Worm (Caenorhabditis elegans) whole organism, L1 larva: ENCODE measurements around the gene epi-1.

ENCODE experiments used
- C04F5.9 ChIP-seq: sonication (generic microtip); optimal IDR thresholded peaks from 2 replicates; lab custom pipeline; 2016; ENCODE audit warnings: missing genetic modification characterization, missing compliant biosample characterization
- C34B4.2 ChIP-seq: sonication (generic microtip); optimal IDR thresholded peaks from 2 replicates; lab custom pipeline; 2017; ENCODE audit warnings: mild to moderate bottlenecking, missing genetic modification characterization, missing compliant biosample characterization
- aha-1 ChIP-seq: fragments of 150-350 bp; optimal IDR thresholded peaks from 2 replicates; lab custom pipeline; 2014; ENCODE audit warnings: missing biosample characterization, missing genetic modification characterization
- alr-1 ChIP-seq: fragments of 200-800 bp; sonication (Bioruptor generic); optimal IDR thresholded peaks from 2 replicates; lab custom pipeline; 2018; ENCODE audit warnings: borderline replicate concordance, mild to moderate bottlenecking, missing genetic modification characterization, missing compliant biosample characterization
- blmp-1 ChIP-seq: fragments of 150-350 bp; optimal IDR thresholded peaks from 2 replicates; lab custom pipeline; 2014; ENCODE audit warnings: missing biosample characterization, missing genetic modification characterization
- ceh-63 ChIP-seq: fragments of 200-800 bp; sonication (Bioruptor generic); optimal IDR thresholded peaks from 2 replicates; lab custom pipeline; 2018; ENCODE audit warnings: mild to moderate bottlenecking, missing genetic modification characterization, missing compliant biosample characterization
- ceh-8 ChIP-seq: fragments of 200-800 bp; sonication (Bioruptor generic); optimal IDR thresholded peaks from 2 replicates; lab custom pipeline; 2018; ENCODE audit warnings: mild to moderate bottlenecking, missing genetic modification characterization, moderate library complexity, missing compliant biosample characterization
- ceh-82 ChIP-seq, 3 experiments: fragments of 150-350 bp in 1 of 3; sonication (generic microtip) in 2 of 3; optimal IDR thresholded peaks; 2 replicates each; lab custom pipeline; 2014 to 2017; ENCODE audit warnings: missing biosample characterization in 3 of 3, missing genetic modification characterization in 3 of 3
- ceh-88 ChIP-seq: fragments of 200-800 bp; sonication (Bioruptor generic); IDR thresholded peaks from 2 replicates; pipeline ENCODE4 v1.3.6; 2022; ENCODE audit warnings: missing genetic modification characterization, missing compliant biosample characterization
- ces-1 ChIP-seq: fragments of 150-350 bp; optimal IDR thresholded peaks from 2 replicates; lab custom pipeline; 2014; ENCODE audit warnings: missing biosample characterization, missing genetic modification reagents, missing genetic modification characterization
- dpl-1 ChIP-seq, 3 experiments: fragments of 150-350 bp in 2 of 3; sonication (generic microtip) in 1 of 3; optimal IDR thresholded peaks; 2 replicates each; lab custom pipeline; 2014 to 2017; ENCODE audit warnings: missing biosample characterization in 3 of 3, missing genetic modification characterization in 3 of 3, missing genetic modification reagents in 3 of 3
- efl-1 ChIP-seq, 4 experiments: fragments of 150-350 bp; optimal IDR thresholded peaks in 3 of 4; peaks in 1 of 4; 1 replicate in 1 of 4; 2 replicates in 3 of 4; lab custom pipeline; 2014; ENCODE audit warnings: missing biosample characterization in 2 of 4, missing genetic modification characterization in 2 of 4, missing genetic modification reagents in 2 of 4
- egl-27 ChIP-seq, 2 experiments: fragments of 150-350 bp in 1 of 2; sonication (generic microtip); optimal IDR thresholded peaks; 3 replicates each; lab custom pipeline; 2017 to 2018; ENCODE audit warnings: missing biosample characterization in 2 of 2, missing genetic modification characterization in 2 of 2, missing genetic modification reagents in 2 of 2
- elt-2 ChIP-seq: sonication (generic microtip); optimal IDR thresholded peaks from 2 replicates; lab custom pipeline; 2016; ENCODE audit warnings: missing genetic modification characterization, mild to moderate bottlenecking, inconsistent platforms, missing compliant biosample characterization, missing genetic modification reagents
- elt-3 ChIP-seq, 6 experiments: fragments of 150-350 bp in 1 of 6; sonication (generic microtip); optimal IDR thresholded peaks; 2 replicates each; lab custom pipeline; 2017 to 2018; ENCODE audit warnings: missing biosample characterization in 6 of 6, missing genetic modification characterization in 6 of 6, inconsistent platforms in 1 of 6
- fkh-4 ChIP-seq: sonication (generic microtip); optimal IDR thresholded peaks from 2 replicates; lab custom pipeline; 2016; ENCODE audit warnings: missing compliant biosample characterization, missing genetic modification characterization, borderline replicate concordance
- fkh-8 ChIP-seq: sonication (generic microtip); optimal IDR thresholded peaks from 2 replicates; lab custom pipeline; 2016; ENCODE audit warnings: mild to moderate bottlenecking, missing genetic modification characterization, missing compliant biosample characterization
- hpl-2 ChIP-seq: fragments of 150-350 bp; optimal IDR thresholded peaks from 2 replicates; lab custom pipeline; 2014; ENCODE audit warnings: missing biosample characterization, missing genetic modification reagents, missing genetic modification characterization
- isw-1 ChIP-seq: fragments of 200-800 bp; sonication (Bioruptor generic); IDR thresholded peaks from 2 replicates; pipeline ENCODE4 v1.3.6; 2022; ENCODE audit warnings: missing genetic modification characterization, missing compliant biosample characterization
- jun-1 ChIP-seq: fragments of 150-350 bp; optimal IDR thresholded peaks from 2 replicates; lab custom pipeline; 2014; ENCODE audit warnings: missing biosample characterization, missing genetic modification reagents, missing genetic modification characterization
- lin-13 ChIP-seq: fragments of 150-350 bp; optimal IDR thresholded peaks from 2 replicates; lab custom pipeline; 2014; ENCODE audit warnings: missing biosample characterization, missing genetic modification reagents, missing genetic modification characterization
- lin-14 ChIP-seq: fragments of 200-800 bp; sonication (Bioruptor generic); optimal IDR thresholded peaks from 2 replicates; lab custom pipeline; 2018; ENCODE audit warnings: mild to moderate bottlenecking, missing genetic modification characterization, moderate library complexity, missing compliant biosample characterization
- lin-15B ChIP-seq: fragments of 150-350 bp; sonication (generic microtip); optimal IDR thresholded peaks from 3 replicates; lab custom pipeline; 2014; ENCODE audit warnings: missing biosample characterization, missing genetic modification characterization
- lin-35 ChIP-seq, 2 experiments: fragments of 150-350 bp; optimal IDR thresholded peaks; 2 replicates each; lab custom pipeline; 2014; ENCODE audit warnings: missing biosample characterization in 2 of 2, missing genetic modification characterization in 2 of 2, missing genetic modification reagents in 2 of 2
- mab-9 ChIP-seq: fragments of 200-800 bp; sonication (Bioruptor generic); IDR thresholded peaks from 2 replicates; pipeline ENCODE4 v1.3.6; 2022; ENCODE audit warnings: missing genetic modification reagents, missing genetic modification characterization, missing compliant biosample characterization
- nhr-11 ChIP-seq: fragments of 150-350 bp; optimal IDR thresholded peaks from 2 replicates; lab custom pipeline; 2014; ENCODE audit warnings: missing biosample characterization, missing genetic modification characterization
- nhr-19 ChIP-seq: fragments of 200-800 bp; sonication (Bioruptor generic); conservative IDR thresholded peaks from 2 replicates; pipeline ENCODE4 v1.3.6; 2022; ENCODE audit warnings: missing genetic modification characterization, missing compliant biosample characterization
- nhr-20 ChIP-seq: sonication (generic microtip); optimal IDR thresholded peaks from 2 replicates; lab custom pipeline; 2016; ENCODE audit warnings: mild to moderate bottlenecking, missing genetic modification characterization, missing compliant biosample characterization
- nhr-28 ChIP-seq: fragments of 150-350 bp; optimal IDR thresholded peaks from 2 replicates; lab custom pipeline; 2014; ENCODE audit warnings: missing biosample characterization, missing genetic modification characterization
- nhr-77 ChIP-seq: fragments of 150-350 bp; optimal IDR thresholded peaks from 2 replicates; lab custom pipeline; 2014; ENCODE audit warnings: missing biosample characterization, missing genetic modification characterization
- sox-4 ChIP-seq: sonication (generic microtip); optimal IDR thresholded peaks from 2 replicates; lab custom pipeline; 2016; ENCODE audit warnings: missing genetic modification characterization, missing compliant biosample characterization
- sptf-1 ChIP-seq: fragments of 150-350 bp; optimal IDR thresholded peaks from 2 replicates; lab custom pipeline; 2014; ENCODE audit warnings: missing biosample characterization, missing genetic modification characterization
- tlp-1 ChIP-seq: fragments of 150-350 bp; optimal IDR thresholded peaks from 2 replicates; lab custom pipeline; 2014; ENCODE audit warnings: missing biosample characterization, missing genetic modification characterization
- vab-15 ChIP-seq: sonication (generic microtip); optimal IDR thresholded peaks from 2 replicates; lab custom pipeline; 2017; ENCODE audit warnings: missing genotype, mild to moderate bottlenecking, missing genetic modification characterization, missing compliant biosample characterization
- xbp-1 ChIP-seq: sonication (generic microtip); optimal IDR thresholded peaks from 2 replicates; lab custom pipeline; 2016; ENCODE audit warnings: missing genetic modification characterization, missing compliant biosample characterization

epi-1 gene

DNA sequence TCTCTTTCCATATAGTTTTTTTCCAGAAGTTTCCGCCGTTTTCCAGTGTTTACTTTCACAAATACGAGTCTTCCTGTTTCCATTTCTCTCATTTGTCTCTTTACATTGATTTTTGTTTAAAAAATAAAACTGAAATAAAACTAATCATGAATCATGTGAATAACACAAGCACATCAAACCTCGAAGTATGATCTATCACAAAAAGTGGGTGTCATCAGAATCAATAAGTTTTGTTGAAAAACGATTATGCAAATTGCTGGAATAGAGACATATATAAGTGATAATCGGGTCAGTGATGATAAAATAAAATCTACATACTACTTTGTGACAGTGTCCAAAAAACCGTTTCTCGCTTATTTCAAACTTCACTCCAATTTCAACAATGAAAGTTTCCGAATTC is 45.8 kb upstream of the epi-1 start, which contains the start of gene R09H10.7:
Gene R09H10.7, plus strand, starts transcription at position 301 of the 400 bp plus-strand sequence.
- TF ChIP-seq sptf-1 (tag; lab: Kevin White, UChicago): no peak
- TF ChIP-seq nhr-19 (GFP tag; lab: Robert Waterston, UW): no peak
- no peak for TF ChIP-seq lin-35 (GFP tag; optimal IDR thresholded peaks at IDR 0.05; lab: Kevin White, UChicago)
- no peak for TF ChIP-seq dpl-1 (GFP tag; optimal IDR thresholded peaks at IDR 0.05; lab: Kevin White, UChicago)
- no peak for TF ChIP-seq fkh-8 (tag; lab: Kevin White, UChicago)
- TF ChIP-seq ceh-88 (GFP tag; lab: Robert Waterston, UW): no peak
- TF ChIP-seq aha-1 (tag; lab: Kevin White, UChicago): no peak
- TF ChIP-seq C34B4.2 (tag; lab: Kevin White, UChicago): no peak
- no peak for TF ChIP-seq ceh-82 (tag; optimal IDR thresholded peaks at IDR 0.05; lab: Kevin White, UChicago)
- TF ChIP-seq fkh-4 (tag; lab: Kevin White, UChicago): no peak
- no peak for TF ChIP-seq C04F5.9 (tag; lab: Kevin White, UChicago)
- no peak for TF ChIP-seq hpl-2 (GFP tag; lab: Kevin White, UChicago)
- TF ChIP-seq ceh-63 (GFP tag; lab: Kevin White, UChicago): no peak
- no peak for TF ChIP-seq nhr-77 (tag; lab: Kevin White, UChicago)
- no peak for TF ChIP-seq mab-9 (GFP tag; lab: Robert Waterston, UW)
- no peak for TF ChIP-seq tlp-1
- TF ChIP-seq blmp-1 (tag; lab: Kevin White, UChicago): no peak
- no peak for TF ChIP-seq efl-1 (optimal IDR thresholded peaks at IDR 0.05; lab: Kevin White, UChicago)
- TF ChIP-seq efl-1 (GFP tag; optimal IDR thresholded peaks at IDR 0.05 in 1 of 2; lab: Kevin White, UChicago): no peak
- no peak for TF ChIP-seq jun-1 (tag; lab: Kevin White, UChicago)
- TF ChIP-seq, all 84 proteins: peak for 0

DNA sequence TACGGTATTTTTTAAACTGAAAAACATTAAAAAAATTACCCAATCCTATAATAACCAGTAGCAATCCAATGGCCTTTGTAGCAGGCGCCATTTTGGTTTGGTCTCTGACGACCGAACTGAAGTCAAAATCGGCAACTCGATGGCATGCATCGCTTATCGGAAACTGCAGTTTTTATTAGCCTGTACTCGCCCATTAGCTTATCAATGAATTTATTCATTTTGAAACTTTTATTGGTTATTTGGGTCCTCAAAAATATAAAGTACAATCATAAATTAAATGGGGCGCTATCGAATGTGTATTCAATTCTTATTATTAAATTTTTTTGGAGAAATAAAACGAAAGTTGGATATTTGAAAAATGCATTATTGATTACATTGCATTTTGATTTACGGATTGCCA is 37.9 kb upstream of the epi-1 start, which contains the start of gene R09H10.5:
Gene R09H10.5, minus strand, starts transcription at position 106 of the 400 bp plus-strand sequence.
- peak; percentile 58 for TF ChIP-seq tlp-1
- no peak for TF ChIP-seq alr-1
- TF ChIP-seq elt-2 (tag; lab: Kevin White, UChicago): peak; percentile 60

DNA sequence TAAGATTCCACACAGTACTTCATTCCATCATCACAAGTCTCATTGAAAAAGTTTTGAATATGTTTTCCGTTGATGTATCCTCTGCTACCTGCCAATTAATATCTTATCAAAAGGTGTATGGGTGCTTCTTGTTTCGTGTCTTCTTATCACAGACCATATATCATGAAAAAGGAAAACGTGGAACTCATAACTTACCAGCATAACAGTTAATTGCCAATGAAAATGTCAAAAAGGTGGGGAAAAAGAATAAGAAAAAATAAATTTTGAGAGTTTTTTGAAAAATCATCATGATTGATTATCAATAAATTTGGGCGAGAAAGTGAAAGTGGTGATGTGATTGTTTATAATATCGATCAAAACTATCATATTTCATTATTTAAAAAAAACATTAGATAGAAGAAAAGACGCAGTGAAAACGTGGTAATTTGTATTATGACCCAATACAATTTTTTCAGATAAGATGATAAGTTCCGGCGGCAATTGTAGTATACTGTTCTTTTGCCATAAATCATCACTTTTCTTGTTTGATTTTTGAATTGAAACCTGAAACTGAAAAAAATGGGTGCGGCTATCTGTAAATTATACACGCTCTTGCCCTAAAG is 35.6 kb upstream of the epi-1 start, which contains the start of gene F56C4.4:
Gene F56C4.4, minus strand, starts transcription at position 315 of the 602 bp plus-strand sequence.
- TF ChIP-seq lin-14: peak; percentile 2
- TF ChIP-seq isw-1 (GFP tag; lab: Robert Waterston, UW): no peak
- TF ChIP-seq blmp-1 (tag; lab: Kevin White, UChicago): peak; percentile 31
- peak; percentile 63 for TF ChIP-seq elt-2 (tag; lab: Kevin White, UChicago)
- no peak for TF ChIP-seq lin-13
- TF ChIP-seq sox-4: no peak

DNA sequence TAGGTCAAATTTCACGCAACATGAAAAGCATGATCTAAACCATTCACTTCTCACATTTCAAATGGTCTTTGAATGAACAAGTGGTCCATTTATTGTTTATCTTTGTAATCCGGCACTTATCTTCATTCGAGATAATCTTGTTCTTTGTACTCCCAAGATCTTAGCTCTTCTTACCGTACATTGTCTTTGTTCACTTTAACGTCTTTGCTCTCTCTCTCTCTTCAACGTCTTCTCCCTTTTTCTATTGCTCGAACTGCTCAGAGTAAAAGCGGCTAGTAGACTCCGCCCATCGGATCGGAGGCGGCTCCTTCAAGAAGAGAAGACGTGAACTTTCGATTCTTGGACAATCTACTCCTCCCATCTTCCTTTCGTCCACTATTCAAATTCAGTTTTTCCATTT is 30.0 kb upstream of the epi-1 start, which contains the start of gene F56C4.1:
Gene F56C4.1, plus strand, starts transcription at position 301 of the 400 bp plus-strand sequence.
- no peak for TF ChIP-seq fkh-8 (tag; lab: Kevin White, UChicago)
- TF ChIP-seq nhr-28 (tag; lab: Kevin White, UChicago): no peak
- TF ChIP-seq elt-3 (tag; optimal IDR thresholded peaks at IDR 0.05; lab: Kevin White, UChicago): no peak
- no peak for TF ChIP-seq ces-1 (GFP tag; lab: Kevin White, UChicago)
- no peak for TF ChIP-seq xbp-1 (tag; lab: Kevin White, UChicago)
- no peak for TF ChIP-seq lin-13
- TF ChIP-seq lin-15B (tag; lab: Kevin White, UChicago): no peak
- TF ChIP-seq nhr-20 (tag; lab: Kevin White, UChicago): no peak
- TF ChIP-seq egl-27 (tag; optimal IDR thresholded peaks at IDR 0.05; lab: Kevin White, UChicago): no peak
- no peak for TF ChIP-seq nhr-11 (tag; lab: Kevin White, UChicago)
- no peak for TF ChIP-seq vab-15 (tag; lab: Kevin White, UChicago)
- TF ChIP-seq ceh-8 (GFP tag; lab: Kevin White, UChicago): no peak
